Fruit fly (Drosophila melanogaster) Kc167 (cell line): ENCODE measurements around the gene Sf3a1.

Experiments
- Myc ChIP-seq: fragments of >200 bp; optimal IDR thresholded peaks from 2 replicates; lab custom pipeline; 2017; ENCODE audit warnings: missing external identifiers
- Sin3A ChIP-seq: fragments of >200 bp; optimal IDR thresholded peaks from 2 replicates; lab custom pipeline; 2018; ENCODE audit warnings: missing external identifiers
- h ChIP-seq: fragments of >200 bp; optimal IDR thresholded peaks from 3 replicates; lab custom pipeline; 2018; ENCODE audit warnings: missing external identifiers
- insv ChIP-seq: fragments of >200 bp; optimal IDR thresholded peaks from 3 replicates; lab custom pipeline; 2018; ENCODE audit warnings: missing external identifiers
- psq ChIP-seq: fragments of >200 bp; optimal IDR thresholded peaks from 2 replicates; lab custom pipeline; 2017; ENCODE audit warnings: missing external identifiers
- ttk ChIP-seq: sonication (Bioruptor generic); optimal IDR thresholded peaks from 2 replicates; lab custom pipeline; 2017; ENCODE audit warnings: missing external identifiers

The Sf3a1 gene

dm6 chr3R:16962303-16962702 lies 39.9 kb downstream of the Sf3a1 start:
- TF ChIP-seq Myc (lab: Kevin White, UChicago) (no peak), Sin3A (no peak), insv (lab: Kevin White, UChicago) (no peak), ttk (lab: Kevin White, UChicago) (no peak), h (lab: Kevin White, UChicago) (no peak), psq (lab: Kevin White, UChicago) (no peak)

dm6 chr3R:16960219-16960618 lies 41.9 kb downstream of the Sf3a1 start:
- TF ChIP-seq Myc (lab: Kevin White, UChicago) (no peak), h (lab: Kevin White, UChicago) (no peak), ttk (lab: Kevin White, UChicago) (no peak), Sin3A (no peak), psq (lab: Kevin White, UChicago) (no peak), insv (lab: Kevin White, UChicago) (no peak)

- TF ChIP-seq h (lab: Kevin White, UChicago), result no peak
- TF ChIP-seq Sin3A, result no peak
- TF ChIP-seq insv (lab: Kevin White, UChicago), result no peak
- no peak for TF ChIP-seq ttk (lab: Kevin White, UChicago)
- TF ChIP-seq Myc (lab: Kevin White, UChicago), result no peak
- TF ChIP-seq psq (lab: Kevin White, UChicago), result no peak
Observed at dm6 chr3R:16957759-16958536, 44.2 kb downstream of the Sf3a1 start.

- TF ChIP-seq Sin3A (no peak), psq (lab: Kevin White, UChicago) (no peak), insv (lab: Kevin White, UChicago) (no peak), h (lab: Kevin White, UChicago) (no peak), Myc (lab: Kevin White, UChicago) (no peak), ttk (lab: Kevin White, UChicago) (no peak)
Observed at dm6 chr3R:16954423-16954822, 47.7 kb downstream of the Sf3a1 start.

- TF ChIP-seq psq (lab: Kevin White, UChicago) (no peak), Myc (lab: Kevin White, UChicago) (no peak), insv (lab: Kevin White, UChicago) (no peak), ttk (lab: Kevin White, UChicago) (no peak), h (lab: Kevin White, UChicago) (no peak), Sin3A (no peak)
Observed at dm6 chr3R:16951374-16951773, 50.8 kb downstream of the Sf3a1 start.
